Worm (Caenorhabditis elegans): ENCODE results near the gene B0507.1.

Gene B0507.1

DNA sequence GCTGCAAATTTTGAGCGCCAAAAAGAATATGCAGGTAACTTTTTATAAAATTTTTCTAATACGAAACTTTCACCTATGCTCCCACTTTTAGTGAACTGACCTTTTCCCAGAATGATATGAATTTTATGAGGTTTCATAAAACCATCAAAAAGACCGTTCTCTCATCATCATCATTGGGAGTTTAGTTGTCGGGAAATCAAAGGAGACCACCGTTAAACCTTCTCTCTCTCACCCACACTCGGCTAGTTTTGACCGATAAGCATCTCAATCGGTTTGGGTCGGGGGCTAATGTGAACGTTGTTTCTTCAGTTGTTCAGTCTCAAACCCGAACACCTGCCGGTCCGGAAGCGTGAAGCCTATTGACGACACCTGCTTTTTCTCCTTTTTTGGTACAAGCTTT is 19.9 kb downstream of the B0507.1 start (continued):
- TF ChIP-seq skn-1 (tag; optimal IDR thresholded peaks at IDR 0.05) (no peak), lin-15B (tag; optimal IDR thresholded peaks at IDR 0.05) (no peak), nhr-42 (GFP tag; IDR thresholded peaks at IDR 0.05) (no peak), attf-4 (tag; optimal IDR thresholded peaks at IDR 0.05) (no peak), lin-38 (GFP tag; IDR thresholded peaks at IDR 0.05) (no peak), F44E2.7 (GFP tag; IDR thresholded peaks at IDR 0.05) (no peak), snpc-1.2 (GFP tag; IDR thresholded peaks at IDR 0.05) (no peak)

- TF ChIP-seq pha-4 (GFP tag; IDR thresholded peaks at IDR 0.05), result no peak
- peak; percentile 45 for TF ChIP-seq pha-4 (tag; optimal IDR thresholded peaks at IDR 0.05)
- TF ChIP-seq tag-97 (GFP tag; IDR thresholded peaks at IDR 0.05), result no peak
- TF ChIP-seq snpc-1.2 (GFP tag; IDR thresholded peaks at IDR 0.05), result no peak
- TF ChIP-seq nhr-6 (tag; optimal IDR thresholded peaks at IDR 0.05), result peak; percentile 1
- TF ChIP-seq pqm-1 (tag; optimal IDR thresholded peaks at IDR 0.05), result peak; percentile 7
- TF ChIP-seq daf-16 (GFP tag; optimal IDR thresholded peaks at IDR 0.05), result no peak
- TF ChIP-seq daf-16 (tag; optimal IDR thresholded peaks at IDR 0.05), result peak; percentile 34
- no peak for TF ChIP-seq unc-39 (tag; optimal IDR thresholded peaks at IDR 0.05)
Observed at ce11 chrV:8796889-8797288, 20.5 kb downstream of the B0507.1 start.

DNA sequence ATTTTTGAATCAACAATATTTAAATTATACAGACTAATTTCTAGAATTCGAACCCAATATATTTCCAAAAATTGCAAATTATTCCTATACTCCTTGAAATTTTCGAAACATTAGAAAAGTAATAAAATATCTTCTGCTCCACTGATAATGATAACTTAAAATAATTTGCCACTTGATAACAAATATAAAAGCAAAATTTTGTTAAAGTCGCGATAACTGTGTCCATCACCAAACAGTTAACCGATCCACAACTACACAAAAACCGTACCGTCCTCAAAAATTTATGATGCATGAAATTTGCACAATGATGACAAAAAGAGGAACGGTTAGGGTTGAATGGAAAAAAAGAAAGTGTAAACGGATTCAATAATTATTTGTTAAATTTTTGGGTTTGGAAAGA is 22.1 kb downstream of the B0507.1 start:
- TF ChIP-seq ctbp-1 (GFP tag; IDR thresholded peaks at IDR 0.05) (no peak), unc-62 (GFP tag; optimal IDR thresholded peaks at IDR 0.05 in 1 of 2) (peak in 1 of 2 experiments; percentile 91), unc-62 (tag; optimal IDR thresholded peaks at IDR 0.05) (no peak), hlh-11 (tag; optimal IDR thresholded peaks at IDR 0.05) (no peak), D1046.2 (GFP tag; IDR thresholded peaks at IDR 0.05) (no peak)

ce11 chrV:8799293-8799812 is 23.0 kb downstream of the B0507.1 start:
- TF ChIP-seq ceh-20 (GFP tag; IDR thresholded peaks at IDR 0.05) (no peak), nhr-48 (tag; optimal IDR thresholded peaks at IDR 0.05) (no peak), nhr-77 (tag; optimal IDR thresholded peaks at IDR 0.05) (peak; percentile 32), unc-62 (GFP tag; optimal IDR thresholded peaks at IDR 0.05 in 1 of 2) (peak in 1 of 2 experiments; percentile 13), unc-62 (tag; optimal IDR thresholded peaks at IDR 0.05) (no peak), pqm-1 (tag; optimal IDR thresholded peaks at IDR 0.05) (peak; percentile 44), set-16 (GFP tag; IDR thresholded peaks at IDR 0.05) (no peak), nhr-102 (tag; optimal IDR thresholded peaks at IDR 0.05) (no peak), tra-1 (GFP tag; IDR thresholded peaks at IDR 0.05) (peak; percentile 60; the same call in 1 of the 2 replicates), nhr-28 (tag; optimal IDR thresholded peaks at IDR 0.05) (peak; percentile 66), aha-1 (tag) (peak; percentile 5), nhr-6 (tag; optimal IDR thresholded peaks at IDR 0.05) (no peak), sdz-12 (GFP tag; optimal IDR thresholded peaks at IDR 0.05) (no peak)

DNA sequence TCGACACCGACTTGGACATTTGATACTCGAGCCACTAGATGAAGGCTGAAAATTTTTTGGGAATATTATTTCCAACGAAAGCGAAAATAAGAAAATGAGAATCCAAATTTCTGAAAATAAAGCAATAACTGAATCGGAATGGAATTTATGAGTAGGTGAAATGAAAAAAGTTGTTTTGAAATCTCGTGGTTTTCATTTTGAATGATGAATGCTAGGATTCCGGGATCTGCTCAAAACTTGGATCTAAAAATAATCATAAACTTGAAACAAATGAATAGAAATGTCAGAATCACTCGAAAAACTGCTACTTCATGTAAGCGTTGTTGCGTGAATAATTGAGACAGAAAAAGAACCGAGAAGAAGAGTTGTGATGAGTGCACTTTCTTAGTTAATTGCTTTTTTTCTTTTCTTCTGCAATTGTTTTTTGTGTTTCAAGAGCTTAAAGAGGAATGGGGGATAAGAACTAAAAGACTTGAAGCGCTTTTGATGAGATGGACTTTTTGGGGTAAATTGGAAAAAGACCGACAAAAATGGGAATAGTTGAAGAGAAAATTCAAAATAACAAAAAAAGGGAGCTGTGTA is 24.7 kb downstream of the B0507.1 start, which contains the start of gene magu-2:
Gene magu-2, minus strand, starts transcription at position 51 of the 582 bp plus-strand sequence.
- TF ChIP-seq unc-62 (GFP tag; optimal IDR thresholded peaks at IDR 0.05 in 1 of 2) (peak in 1 of 2 experiments; percentile 63), unc-62 (tag; optimal IDR thresholded peaks at IDR 0.05) (no peak), madf-5 (GFP tag; IDR thresholded peaks at IDR 0.05) (no peak), hlh-11 (tag; optimal IDR thresholded peaks at IDR 0.05) (no peak), ctbp-1 (GFP tag; IDR thresholded peaks at IDR 0.05) (no peak)

DNA sequence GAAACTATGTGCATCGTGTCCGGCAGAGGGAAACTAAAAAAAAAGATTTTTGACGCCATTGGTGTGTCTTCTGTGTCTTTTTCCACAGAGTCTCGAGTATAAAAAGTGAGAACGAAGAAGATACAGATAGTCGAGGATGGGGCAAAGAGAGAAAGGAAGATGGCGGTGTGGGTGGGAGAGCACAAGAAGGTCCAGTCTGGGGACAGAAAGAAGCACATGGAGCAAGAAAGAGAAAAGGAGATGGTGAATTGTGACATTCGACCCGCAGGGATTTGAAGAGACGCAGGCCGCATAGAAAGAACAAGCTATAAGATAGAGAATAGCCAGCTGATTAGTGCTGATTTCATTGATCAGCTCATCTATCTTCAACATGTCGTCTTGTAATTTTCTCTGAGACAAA is 25.9 kb downstream of the B0507.1 start:
- peak; percentile 11 for TF ChIP-seq mep-1 (tag; optimal IDR thresholded peaks at IDR 0.05)
- TF ChIP-seq arid-1 (GFP tag; conservative IDR thresholded peaks at IDR 0.05), result no peak
- no peak for TF ChIP-seq aly-2 (tag; optimal IDR thresholded peaks at IDR 0.05)
- TF ChIP-seq mxl-2 (GFP tag; conservative IDR thresholded peaks at IDR 0.05), result no peak
- TF ChIP-seq lin-29 (GFP tag; IDR thresholded peaks at IDR 0.05), result no peak
- TF ChIP-seq lin-1 (GFP tag; IDR thresholded peaks at IDR 0.05), result no peak
- TF ChIP-seq hlh-30 (tag; optimal IDR thresholded peaks at IDR 0.05; ENCODE audit: insufficient read depth), result peak; percentile 56
- TF ChIP-seq pha-4 (GFP tag; IDR thresholded peaks at IDR 0.05), result no peak
- no peak for TF ChIP-seq pha-4 (tag; optimal IDR thresholded peaks at IDR 0.05)
- 0 out of 2 replicates have a peak, but pooled peaks have one; percentile 22 for TF ChIP-seq D1046.2 (GFP tag; IDR thresholded peaks at IDR 0.05)
- TF ChIP-seq egl-27 (tag; optimal IDR thresholded peaks at IDR 0.05), result no peak
- TF ChIP-seq dmd-6 (GFP tag; IDR thresholded peaks at IDR 0.05), result 0 out of 2 replicates have a peak, but pooled peaks have one; percentile 14
- no peak for TF ChIP-seq snpc-1.2 (GFP tag; IDR thresholded peaks at IDR 0.05)
- TF ChIP-seq lin-15B (tag; optimal IDR thresholded peaks at IDR 0.05), result no peak
- TF ChIP-seq ZK337.2 (GFP tag; IDR thresholded peaks at IDR 0.05), result 0 out of 2 replicates have a peak, but pooled peaks have one; percentile 65
- no peak for TF ChIP-seq saeg-2 (GFP tag; IDR thresholded peaks at IDR 0.05)
- TF ChIP-seq lim-7 (GFP tag; IDR thresholded peaks at IDR 0.05), result no peak
- TF ChIP-seq hlh-11 (tag; optimal IDR thresholded peaks at IDR 0.05), result peak; percentile 70
